Worm (Caenorhabditis elegans) whole organism, mixed stage, embryonic: Measurements from ENCODE around the gene pqn-39.

ENCODE experiments used
- blmp-1 ChIP-seq: fragments of 150-350 bp; optimal IDR thresholded peaks from 2 replicates; lab custom pipeline; 2014; ENCODE audit warnings: missing biosample characterization, missing genetic modification characterization
- ces-1 ChIP-seq: fragments of 150-350 bp; optimal IDR thresholded peaks from 2 replicates; lab custom pipeline; 2014; ENCODE audit warnings: missing biosample characterization, missing genetic modification reagents, missing genetic modification characterization
- elt-3 ChIP-seq: fragments of 150-350 bp; optimal IDR thresholded peaks from 2 replicates; lab custom pipeline; 2014; ENCODE audit warnings: missing biosample characterization, missing genetic modification characterization
- lin-13 ChIP-seq: fragments of 150-350 bp; optimal IDR thresholded peaks from 2 replicates; lab custom pipeline; 2014; ENCODE audit warnings: missing biosample characterization, missing genetic modification characterization
- mep-1 ChIP-seq: fragments of 150-350 bp; optimal IDR thresholded peaks from 2 replicates; lab custom pipeline; 2017; ENCODE audit warnings: missing biosample characterization, missing genetic modification reagents, missing genetic modification characterization, inconsistent platforms
- pha-4 ChIP-seq: fragments of 150-350 bp; optimal IDR thresholded peaks from 2 replicates; lab custom pipeline; 2018; ENCODE audit warnings: missing biosample characterization, missing genetic modification reagents, missing genetic modification characterization
- sptf-1 ChIP-seq: sonication (generic microtip); optimal IDR thresholded peaks from 2 replicates; lab custom pipeline; 2017; ENCODE audit warnings: mild to moderate bottlenecking, missing genetic modification characterization, moderate library complexity, missing compliant biosample characterization
- tbx-8 ChIP-seq: fragments of 200-800 bp; sonication (Bioruptor generic); optimal IDR thresholded peaks from 2 replicates; lab custom pipeline; 2018; ENCODE audit warnings: mild to moderate bottlenecking, missing genetic modification characterization, moderate library complexity, missing compliant biosample characterization

Gene pqn-39

DNA sequence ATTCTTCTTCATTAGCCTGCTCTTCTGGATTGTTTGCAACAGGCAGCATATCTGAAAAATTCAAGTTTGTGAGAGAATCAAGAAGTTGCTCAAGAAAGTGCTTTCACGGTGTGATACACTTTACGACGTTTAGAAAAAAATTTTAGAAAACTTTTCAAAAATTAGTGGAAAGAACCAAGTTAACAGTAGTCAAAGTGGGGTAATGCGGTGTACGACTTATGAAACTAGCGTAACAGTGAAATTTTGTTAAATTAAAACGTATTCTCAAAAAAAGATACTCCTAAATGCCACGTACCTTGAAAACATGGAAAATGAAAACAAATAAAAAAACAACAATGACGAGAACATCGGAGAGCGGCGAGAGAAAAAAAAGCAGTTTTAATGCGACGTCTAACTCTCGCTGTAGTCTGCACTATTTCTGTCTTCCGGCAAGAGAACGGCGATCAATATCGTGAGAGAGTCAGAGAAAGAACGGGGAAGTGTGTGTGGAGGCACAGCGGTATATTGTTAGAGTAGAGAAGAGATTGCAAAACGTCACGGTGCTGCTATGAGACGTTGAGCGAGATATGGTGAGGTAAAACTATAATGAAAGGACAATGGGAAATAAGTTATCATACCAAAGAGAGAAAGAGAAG, 51.2 kb downstream of the pqn-39 start, which contains the start of gene ekl-5:
ekl-5 (minus strand) TSS at position 51 of the 635 bp plus-strand sequence.
- TF ChIP-seq sptf-1 (tag; lab: Kevin White, UChicago) (no peak), mep-1 (tag; lab: Kevin White, UChicago) (peak; percentile 31), pha-4 (tag; lab: Kevin White, UChicago) (peak; percentile 44), blmp-1 (tag; lab: Kevin White, UChicago) (no peak), lin-13 (peak; percentile 48), tbx-8 (no peak), ces-1 (GFP tag; lab: Kevin White, UChicago) (peak; percentile 56), elt-3 (peak; percentile 90)
